Fruit fly (Drosophila melanogaster): ENCODE results near the gene loh.

The loh gene

DNA sequence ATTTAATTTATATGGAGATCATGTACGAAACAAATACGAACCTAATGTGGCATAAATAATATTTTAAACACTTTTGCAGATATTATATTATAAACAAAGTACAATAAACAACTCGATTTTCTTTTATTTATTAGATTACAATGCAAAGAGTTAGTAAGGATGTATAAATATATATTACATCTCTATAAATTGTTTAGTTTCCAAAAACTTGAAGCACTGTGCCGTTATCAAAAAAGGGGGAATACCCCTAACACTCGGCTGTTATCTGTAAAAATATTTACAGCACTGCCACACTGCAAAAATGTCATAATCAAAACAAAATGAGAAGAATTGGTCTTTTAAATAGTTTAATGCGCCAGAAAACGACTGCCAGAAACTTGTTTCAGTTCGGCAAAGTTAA lies 13.8 kb upstream of the loh start, which contains the start of gene CG5188 (continued):
- 0 out of 2 replicates have a peak, but pooled peaks have one; percentile 26 for TF ChIP-seq unc-4 (GFP tag; IDR thresholded peaks at IDR 0.05; ENCODE audit: partially characterized antibody)
- TF ChIP-seq stc (GFP tag; IDR thresholded peaks at IDR 0.05): peak; percentile 62; the same call in 1 of the 2 replicates
- no peak for TF ChIP-seq odd (GFP tag; optimal IDR thresholded peaks at IDR 0.05)
- peak; percentile 65 for TF ChIP-seq Med (GFP tag)
- no peak for TF ChIP-seq psq (GFP tag; optimal IDR thresholded peaks at IDR 0.05)
- peak; percentile 47; the same call in 1 of the 2 replicates for TF ChIP-seq Scr (GFP tag; IDR thresholded peaks at IDR 0.05; ENCODE audit: partially characterized antibody)
- no peak for TF ChIP-seq zfh2 (GFP tag; optimal IDR thresholded peaks at IDR 0.05)
- TF ChIP-seq CG17829 (tag; optimal IDR thresholded peaks at IDR 0.05): peak; percentile 68
- TF ChIP-seq nerfin-1 (tag; optimal IDR thresholded peaks at IDR 0.05): peak; percentile 48
- TF ChIP-seq YL-1 (GFP tag; optimal IDR thresholded peaks at IDR 0.05): peak; percentile 82
- peak; percentile 62; the same call in 1 of the 2 replicates for TF ChIP-seq CG9932 (GFP tag; IDR thresholded peaks at IDR 0.05)
- no peak for TF ChIP-seq ap (GFP tag; IDR thresholded peaks at IDR 0.05)
- peak; percentile 67 for TF ChIP-seq CG12391 (tag; optimal IDR thresholded peaks at IDR 0.05)
- TF ChIP-seq stwl (tag; optimal IDR thresholded peaks at IDR 0.05): peak; percentile 90
- TF ChIP-seq wek (GFP tag; optimal IDR thresholded peaks at IDR 0.05): peak; percentile 98
- no peak for TF ChIP-seq CG6813 (GFP tag; optimal IDR thresholded peaks at IDR 0.05)
- TF ChIP-seq CG10565 (GFP tag; optimal IDR thresholded peaks at IDR 0.05): no peak
- TF ChIP-seq Usf (GFP tag; optimal IDR thresholded peaks at IDR 0.05): no peak
- TF ChIP-seq tgo (GFP tag; IDR thresholded peaks at IDR 0.05): peak; percentile 17; the same call in 1 of the 3 replicates
- TF ChIP-seq Dref (GFP tag; IDR thresholded peaks at IDR 0.05): no peak
- TF ChIP-seq lmd (GFP tag; IDR thresholded peaks at IDR 0.05): peak; percentile 14; the same call in 1 of the 2 replicates
- peak; percentile 37; the same call in 1 of the 3 replicates for TF ChIP-seq zfh1 (GFP tag; IDR thresholded peaks at IDR 0.05)
- peak; percentile 61 for TF ChIP-seq Rfx (GFP tag; IDR thresholded peaks at IDR 0.05)
- TF ChIP-seq Mes4 (GFP tag; optimal IDR thresholded peaks at IDR 0.05): no peak
- TF ChIP-seq Dp (GFP tag; optimal IDR thresholded peaks at IDR 0.05): peak; percentile 3
- peak; percentile 50 for TF ChIP-seq CG30403 (GFP tag; optimal IDR thresholded peaks at IDR 0.05)
- TF ChIP-seq CoRest (tag; optimal IDR thresholded peaks at IDR 0.05): peak; percentile 51
- peak; percentile 56 for TF ChIP-seq tin (GFP tag; optimal IDR thresholded peaks at IDR 0.05)
- TF ChIP-seq nom (GFP tag; optimal IDR thresholded peaks at IDR 0.05): peak; percentile 49
- TF ChIP-seq CG8924 (tag; optimal IDR thresholded peaks at IDR 0.05): peak; percentile 53
- TF ChIP-seq Nf-YC (tag; optimal IDR thresholded peaks at IDR 0.05): peak; percentile 45
- peak; percentile 28 for TF ChIP-seq vfl (GFP tag; optimal IDR thresholded peaks at IDR 0.05)
- TF ChIP-seq jigr1 (GFP tag; IDR thresholded peaks at IDR 0.05): no peak
- TF ChIP-seq CG7357 (GFP tag; IDR thresholded peaks at IDR 0.05): no peak
- TF ChIP-seq ssp (GFP tag; IDR thresholded peaks at IDR 0.05): peak; percentile 60
- peak; percentile 57 for TF ChIP-seq nmo (GFP tag; optimal IDR thresholded peaks at IDR 0.05)
- peak; percentile 65 for TF ChIP-seq CG11504 (tag; optimal IDR thresholded peaks at IDR 0.05)
- no peak for TF ChIP-seq ase (GFP tag; IDR thresholded peaks at IDR 0.05)
- TF ChIP-seq otp (GFP tag; IDR thresholded peaks at IDR 0.05): 0 out of 3 replicates have a peak, but pooled peaks have one; percentile 25
- no peak for TF ChIP-seq HHEX (GFP tag; optimal IDR thresholded peaks at IDR 0.05)
- no peak for TF ChIP-seq Kr (GFP tag; optimal IDR thresholded peaks at IDR 0.05)
- peak; percentile 60 for TF ChIP-seq CG7556 (GFP tag; optimal IDR thresholded peaks at IDR 0.05)
- TF ChIP-seq CG34376 (GFP tag; optimal IDR thresholded peaks at IDR 0.05): peak; percentile 42
- peak; percentile 75 for TF ChIP-seq CG32532 (GFP tag; IDR thresholded peaks at IDR 0.05)
- peak; percentile 7 for TF ChIP-seq CG5245 (GFP tag; optimal IDR thresholded peaks at IDR 0.05)
- peak; percentile 62; the same call in 1 of the 2 replicates for TF ChIP-seq Xrp1 (GFP tag; IDR thresholded peaks at IDR 0.05)
- peak; percentile 55 for TF ChIP-seq phol (tag; optimal IDR thresholded peaks at IDR 0.05)
- TF ChIP-seq sna (GFP tag; IDR thresholded peaks at IDR 0.05; ENCODE audit: partially characterized antibody): 0 out of 2 replicates have a peak, but pooled peaks have one; percentile 36
- peak; percentile 54 for TF ChIP-seq gfzf (GFP tag; optimal IDR thresholded peaks at IDR 0.05)
- peak; percentile 79 for TF ChIP-seq vvl (GFP tag; IDR thresholded peaks at IDR 0.05)
